Worm (Caenorhabditis elegans) whole organism, L4/young adult: Measurements from ENCODE around the gene nhr-176.

ENCODE experiments used
- W03F9.2 ChIP-seq: fragments of 150-350 bp; optimal IDR thresholded peaks from 2 replicates; lab custom pipeline; 2014; ENCODE audit warnings: missing biosample characterization, missing genetic modification characterization
- dao-5 ChIP-seq: sonication (generic microtip); optimal IDR thresholded peaks from 2 replicates; lab custom pipeline; 2016; ENCODE audit warnings: missing genotype, missing genetic modification characterization, moderate library complexity, missing compliant biosample characterization
- him-1 ChIP-seq: sonication (generic microtip); optimal IDR thresholded peaks from 2 replicates; lab custom pipeline; 2016; ENCODE audit warnings: missing genotype, missing genetic modification reagents, missing genetic modification characterization, missing compliant biosample characterization

Gene nhr-176

DNA sequence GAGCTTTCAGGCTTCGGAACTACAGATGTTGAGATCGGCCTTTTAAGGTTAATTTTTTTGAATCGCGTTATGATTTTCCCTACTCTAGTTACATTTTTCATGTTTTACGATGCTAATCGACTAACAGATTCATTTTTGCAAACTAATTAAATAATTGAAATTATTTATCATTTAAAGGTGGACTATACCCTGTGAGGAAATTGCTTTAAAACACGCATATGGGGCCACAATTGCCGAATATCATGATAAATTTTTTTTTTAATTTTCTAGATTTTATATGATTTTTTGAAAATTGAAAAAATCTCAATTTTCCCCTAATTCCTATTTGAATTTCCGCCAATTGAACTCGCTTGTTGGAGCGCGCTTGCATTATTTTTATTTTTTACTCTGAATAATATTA lies 9.1 kb upstream of the nhr-176 start, which contains the start of gene fbxa-100:
Gene fbxa-100 (minus strand): TSS at position 101 of the 400 bp plus-strand sequence.
- no peak for TF ChIP-seq W03F9.2 (tag; lab: Kevin White, UChicago)
- no peak for TF ChIP-seq him-1 (tag; lab: Kevin White, UChicago)
- no peak for TF ChIP-seq dao-5 (tag; lab: Kevin White, UChicago)

DNA sequence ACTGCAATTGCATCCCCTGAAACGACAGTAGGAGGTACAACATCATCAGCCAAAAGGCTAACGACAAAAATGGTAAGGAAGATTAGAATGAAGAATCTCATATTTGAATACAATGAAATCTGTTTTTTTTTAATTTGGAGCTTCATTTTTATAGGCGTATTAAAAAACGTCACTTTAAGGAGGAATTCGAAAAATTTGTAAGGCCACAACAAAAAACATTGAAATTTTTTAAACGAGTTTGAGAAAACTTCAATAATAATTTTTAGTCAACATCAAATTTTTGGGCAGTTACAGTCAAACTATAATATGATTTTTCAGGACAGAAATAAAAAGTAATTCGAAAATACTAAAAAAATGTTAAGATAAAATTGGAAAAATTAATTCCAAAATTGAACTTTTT lies 8.3 kb upstream of the nhr-176 start, which contains the start of gene F14H3.14:
Gene F14H3.14 (minus strand): TSS at position 101 of the 400 bp plus-strand sequence.
- TF ChIP-seq W03F9.2 (tag; lab: Kevin White, UChicago) = no peak
- no peak for TF ChIP-seq dao-5 (tag; lab: Kevin White, UChicago)
- no peak for TF ChIP-seq him-1 (tag; lab: Kevin White, UChicago)

ce11 chrV:16068938-16069337 lies 2.2 kb upstream of the nhr-176 start, which contains the start of gene cyp-35D1:
TSS of gene cyp-35D1 (plus strand) at chrV:16069238.
- TF ChIP-seq W03F9.2 (tag; lab: Kevin White, UChicago) (no peak), him-1 (tag; lab: Kevin White, UChicago) (no peak), dao-5 (tag; lab: Kevin White, UChicago) (no peak)

- TF ChIP-seq W03F9.2 (tag; lab: Kevin White, UChicago) (no peak), him-1 (tag; lab: Kevin White, UChicago) (no peak), dao-5 (tag; lab: Kevin White, UChicago) (no peak)
Measured at ce11 chrV:16073856-16074255, 2.7 kb downstream of the nhr-176 start, which contains the start of gene srj-10. TSS of gene srj-10 (minus strand) at chrV:16073956.

ce11 chrV:16075250-16075709 lies 4.2 kb downstream of the nhr-176 start, which contains the start of the genes F14H3.12 and srj-29:
TSS of gene F14H3.12 (minus strand) at chrV:16075323.
TSS of gene srj-29 (plus strand) at chrV:16075659.
- TF ChIP-seq him-1 (tag; lab: Kevin White, UChicago) (no peak), dao-5 (tag; lab: Kevin White, UChicago) (no peak), W03F9.2 (tag; lab: Kevin White, UChicago) (no peak)

DNA sequence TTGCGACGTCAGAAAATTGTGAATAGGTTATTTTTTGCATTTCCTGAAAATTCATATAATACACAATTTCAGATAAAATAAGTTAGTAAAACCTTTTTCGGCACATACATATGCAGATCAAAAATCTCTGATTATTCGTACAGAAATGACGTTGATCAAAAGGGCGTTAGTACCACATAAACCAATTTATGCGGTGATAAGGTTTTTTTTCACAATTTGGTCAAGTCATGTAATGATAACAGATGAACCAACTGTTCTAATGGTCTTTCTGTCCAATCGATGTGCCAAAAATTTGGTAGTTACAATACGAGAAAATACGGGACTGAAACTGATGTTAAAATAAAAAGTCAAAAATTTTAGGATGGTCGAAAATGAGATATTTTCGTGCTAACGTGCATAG lies 8.9 kb downstream of the nhr-176 start:
- TF ChIP-seq dao-5 (tag; lab: Kevin White, UChicago) (no peak), W03F9.2 (tag; lab: Kevin White, UChicago) (no peak), him-1 (tag; lab: Kevin White, UChicago) (no peak)

DNA sequence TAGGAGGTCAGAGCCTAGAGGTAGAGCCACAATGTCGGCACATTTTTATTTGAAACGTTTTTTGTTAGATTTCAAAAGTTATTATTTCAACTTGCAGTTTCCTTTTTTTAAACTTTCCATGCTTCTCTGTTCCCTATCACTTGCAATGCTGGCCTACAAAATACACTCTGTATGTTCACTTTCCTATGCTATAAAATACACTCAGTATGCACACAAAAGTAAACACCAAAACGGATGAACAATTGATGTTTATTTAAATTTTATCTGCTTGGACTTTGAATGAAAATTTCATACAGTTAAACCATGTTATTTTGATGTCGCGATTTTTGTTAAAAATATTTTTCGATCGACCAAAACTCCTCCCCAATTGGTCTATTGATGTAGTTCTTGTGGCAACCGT lies 9.6 kb downstream of the nhr-176 start:
- TF ChIP-seq dao-5 (tag; lab: Kevin White, UChicago) (no peak), W03F9.2 (tag; lab: Kevin White, UChicago) (no peak), him-1 (tag; lab: Kevin White, UChicago) (no peak)

DNA sequence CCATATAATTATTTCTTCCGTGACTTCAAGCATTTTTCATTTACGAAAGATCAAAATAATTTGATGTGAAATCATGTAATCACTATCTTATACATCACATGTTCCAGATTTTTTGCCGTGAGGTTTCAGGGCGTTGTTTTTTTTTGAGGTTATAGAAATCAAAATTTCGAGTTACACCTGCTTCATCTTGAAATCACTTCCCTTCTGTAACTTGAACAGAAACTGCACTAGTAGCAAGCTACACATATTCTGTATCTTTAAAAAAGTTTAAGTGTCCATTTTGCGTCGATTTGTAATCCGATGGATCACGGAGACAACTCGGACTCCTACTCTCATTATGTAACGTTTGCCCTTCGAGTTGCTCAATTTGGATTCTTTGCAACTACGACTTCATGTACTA lies 19.6 kb downstream of the nhr-176 start, which contains the start of gene F22B8.3:
Gene F22B8.3 (plus strand): TSS at position 301 of the 400 bp plus-strand sequence.
- TF ChIP-seq W03F9.2 (tag; lab: Kevin White, UChicago) = no peak
- no peak for TF ChIP-seq dao-5 (tag; lab: Kevin White, UChicago)
- no peak for TF ChIP-seq him-1 (tag; lab: Kevin White, UChicago)

ce11 chrV:16094284-16094683 lies 23.2 kb downstream of the nhr-176 start, which contains the start of gene F22B8.7:
TSS of gene F22B8.7 (plus strand) at chrV:16094584.
- no peak for TF ChIP-seq W03F9.2 (tag; lab: Kevin White, UChicago)

- TF ChIP-seq dao-5 (tag; lab: Kevin White, UChicago) = no peak
- no peak for TF ChIP-seq him-1 (tag; lab: Kevin White, UChicago)
- TF ChIP-seq W03F9.2 (tag; lab: Kevin White, UChicago) = no peak
Measured at ce11 chrV:16094862-16095261, 23.7 kb downstream of the nhr-176 start.

DNA sequence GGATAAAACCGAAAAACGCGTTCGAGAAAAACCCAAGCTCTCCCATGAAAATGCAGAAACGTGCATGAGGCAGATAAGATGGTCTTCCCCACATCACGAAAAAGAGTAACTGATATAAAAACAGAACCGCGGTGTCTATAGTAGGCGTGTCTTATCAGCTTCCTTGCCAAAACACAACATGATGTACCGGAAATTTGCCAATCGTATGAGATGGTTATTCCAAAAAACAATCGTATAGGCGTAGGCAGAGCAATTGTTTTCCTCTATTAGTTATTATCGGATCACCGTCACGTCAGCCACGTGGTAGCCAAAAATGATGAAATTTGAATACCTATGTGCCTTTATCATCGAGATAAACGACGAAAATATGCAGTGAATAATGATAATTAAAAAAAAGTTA lies 28.3 kb downstream of the nhr-176 start, which contains the start of gene str-7:
Gene str-7 (minus strand): TSS at position 101 of the 400 bp plus-strand sequence.
- TF ChIP-seq dao-5 (tag; lab: Kevin White, UChicago) (no peak), W03F9.2 (tag; lab: Kevin White, UChicago) (no peak), him-1 (tag; lab: Kevin White, UChicago) (no peak)

DNA sequence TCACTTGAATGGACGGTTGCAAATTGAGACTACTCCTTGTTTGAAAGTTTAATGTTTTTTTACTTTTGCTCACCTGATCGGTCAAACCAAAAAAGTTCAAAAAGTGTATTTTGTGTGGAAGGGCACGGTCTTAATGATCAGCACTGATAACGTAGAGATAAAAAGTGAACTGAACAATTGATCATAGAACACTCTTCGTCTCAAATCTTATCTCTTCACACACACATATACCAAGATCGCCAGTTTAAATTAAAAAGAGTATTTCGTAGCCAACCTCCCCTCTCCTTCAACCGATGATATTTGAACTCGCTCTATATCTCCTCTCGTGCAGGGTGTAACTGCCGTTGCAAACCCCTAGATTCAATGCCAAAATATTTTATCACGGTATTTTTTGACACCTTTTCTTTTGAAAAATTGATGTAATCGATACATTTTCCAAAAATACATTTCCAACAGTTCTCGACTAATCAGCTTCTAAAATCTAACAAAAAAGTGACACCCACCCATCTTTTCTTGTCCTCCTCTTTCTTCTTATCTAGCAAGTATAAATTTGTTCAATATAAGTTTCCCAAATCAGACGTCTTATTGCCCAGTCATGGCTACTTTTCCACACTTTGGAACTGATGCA lies 29.1 kb downstream of the nhr-176 start, which contains the start of gene cth-1:
Gene cth-1 (plus strand): TSS at position 578 of the 628 bp plus-strand sequence.
- TF ChIP-seq dao-5 (tag; lab: Kevin White, UChicago) = no peak
- TF ChIP-seq W03F9.2 (tag; lab: Kevin White, UChicago) = no peak
- TF ChIP-seq him-1 (tag; lab: Kevin White, UChicago) = no peak

ce11 chrV:16103594-16103993 lies 32.5 kb downstream of the nhr-176 start, which contains the start of gene argk-1:
TSS of gene argk-1 (plus strand) at chrV:16103894.
- TF ChIP-seq him-1 (tag; lab: Kevin White, UChicago) (no peak), W03F9.2 (tag; lab: Kevin White, UChicago) (no peak), dao-5 (tag; lab: Kevin White, UChicago) (no peak)
